2 fruit fly cellular contexts compared by ENCODE assay signal in the genomic region with DNA sequence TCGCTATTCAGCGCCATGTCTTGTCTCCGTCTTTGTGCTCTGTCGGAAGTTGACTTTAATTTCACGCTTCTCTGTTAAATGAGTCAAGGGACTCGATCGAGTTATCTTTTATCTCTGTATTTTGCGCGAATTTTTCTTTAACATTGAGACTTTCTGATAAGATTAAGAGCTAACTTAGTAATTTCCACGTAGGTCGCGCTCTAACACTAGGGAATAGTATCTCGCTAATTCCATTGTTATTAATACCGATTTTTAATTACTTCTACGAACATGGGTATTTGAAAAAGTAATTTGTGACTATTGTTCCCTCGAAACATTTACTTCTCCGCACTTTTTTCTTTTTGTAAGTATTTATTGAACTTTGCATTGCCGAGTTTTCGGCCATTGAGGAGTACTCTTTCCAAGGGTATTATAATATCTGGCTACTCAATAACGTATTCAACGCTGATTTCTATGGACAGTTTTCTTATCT.
TF ChIP-seq lines count a peak whose summit lies in the region.

A gene (minus strand): TSS at position 51 of the 472 bp plus-strand sequence.

- no peak for TF ChIP-seq CTCF in whole organism, embryonic (GFP tag; optimal IDR thresholded peaks at IDR 0.05; lab: Kevin White, UChicago)

TF ChIP-seq in whole organism, adult, 20 proteins besides CTCF, POLR2A, EP300 and RAD21:
- TF ChIP-seq CG7101 (tag; optimal IDR thresholded peaks at IDR 0.05; lab: Kevin White, UChicago) (no peak), kay (GFP tag; lab: Kevin White, UChicago; ENCODE audit: borderline replicate concordance) (peak; percentile 50), CG33017 (tag; optimal IDR thresholded peaks at IDR 0.05; lab: Kevin White, UChicago) (no peak)
TF ChIP-seq in whole organism, adult: peak in this region for 1.

TF ChIP-seq in whole organism, embryonic, 481 proteins besides CTCF, POLR2A, EP300 and RAD21:
- TF ChIP-seq CG34224 (GFP tag; IDR thresholded peaks at IDR 0.05; lab: Robert Waterston, UW; ENCODE audit: partially characterized antibody): no peak
- peak; percentile 89 for TF ChIP-seq exex (tag; optimal IDR thresholded peaks at IDR 0.05; lab: Kevin White, UChicago)
